Fruit fly (Drosophila melanogaster) whole organism: Measurements from ENCODE around the gene Cyp313a1.

ENCODE experiments used
- Dll ChIP-seq: fragments of >200 bp; optimal IDR thresholded peaks from 2 replicates; lab custom pipeline; 2017
- EcR ChIP-seq, 2 experiments: fragments of >200 bp; optimal IDR thresholded peaks; 2 replicates each; lab custom pipeline; 2017; ENCODE audit warnings: missing biosample characterization in 2 of 2, missing genetic modification characterization in 2 of 2, missing genetic modification reagents in 2 of 2
- psq ChIP-seq: fragments of >200 bp; optimal IDR thresholded peaks from 2 replicates; lab custom pipeline; 2017

dm6 chr3R:14557480-14558354, 36.9 kb downstream of the Cyp313a1 start, which contains the start of gene Pde6:
- TF ChIP-seq EcR (GFP tag; optimal IDR thresholded peaks at IDR 0.05; lab: Kevin White, UChicago), result no peak
- TF ChIP-seq psq (lab: Kevin White, UChicago), result no peak
- no peak for TF ChIP-seq Dll (lab: Kevin White, UChicago)
